Worm (Caenorhabditis elegans) whole organism, L3 larva: ENCODE measurements around the gene ess-2.

ENCODE experiments used
- ZK546.5 ChIP-seq: sonication (generic microtip); optimal IDR thresholded peaks from 2 replicates; lab custom pipeline; 2017; ENCODE audit warnings: missing biosample characterization, missing genetic modification characterization
- aly-2 ChIP-seq: fragments of 150-350 bp; optimal IDR thresholded peaks from 2 replicates; lab custom pipeline; 2014; ENCODE audit warnings: missing biosample characterization, missing genetic modification characterization
- ama-1 ChIP-seq: fragments of 150-350 bp; optimal IDR thresholded peaks from 2 replicates; lab custom pipeline; 2018
- ceh-82 ChIP-seq: fragments of 150-350 bp; optimal IDR thresholded peaks from 2 replicates; lab custom pipeline; 2014; ENCODE audit warnings: missing biosample characterization, missing genetic modification characterization
- ceh-9 ChIP-seq: sonication (generic microtip); optimal IDR thresholded peaks from 2 replicates; lab custom pipeline; 2018; ENCODE audit warnings: missing biosample characterization, missing genetic modification characterization
- egl-27 ChIP-seq: sonication (generic microtip); optimal IDR thresholded peaks from 4 replicates; lab custom pipeline; 2017; ENCODE audit warnings: missing biosample characterization, missing genetic modification reagents, missing genetic modification characterization
- egl-5 ChIP-seq: fragments of 150-350 bp; optimal IDR thresholded peaks from 2 replicates; lab custom pipeline; 2017; ENCODE audit warnings: missing biosample characterization, missing genetic modification reagents, missing genetic modification characterization, inconsistent platforms
- elt-3 ChIP-seq, 3 experiments: fragments of 150-350 bp in 1 of 3; sonication (generic microtip) in 2 of 3; optimal IDR thresholded peaks; 2 replicates in 2 of 3; 4 replicates in 1 of 3; lab custom pipeline; 2014 to 2017; ENCODE audit warnings: missing biosample characterization in 3 of 3, missing genetic modification characterization in 3 of 3
- fkh-10 ChIP-seq: sonication (generic microtip); optimal IDR thresholded peaks from 2 replicates; lab custom pipeline; 2017; ENCODE audit warnings: missing biosample characterization, missing genetic modification reagents, missing genetic modification characterization
- fkh-2 ChIP-seq: fragments of 150-350 bp; optimal IDR thresholded peaks from 2 replicates; lab custom pipeline; 2014; ENCODE audit warnings: missing biosample characterization, missing genetic modification reagents, missing genetic modification characterization
- fos-1 ChIP-seq: fragments of 150-350 bp; optimal IDR thresholded peaks from 2 replicates; lab custom pipeline; 2014; ENCODE audit warnings: missing biosample characterization, missing genetic modification characterization
- jun-1 ChIP-seq: fragments of 150-350 bp; optimal IDR thresholded peaks from 2 replicates; lab custom pipeline; 2014; ENCODE audit warnings: missing biosample characterization, missing genetic modification reagents, missing genetic modification characterization
- lin-39 ChIP-seq: fragments of 150-350 bp; optimal IDR thresholded peaks from 2 replicates; lab custom pipeline; 2018; ENCODE audit warnings: missing biosample characterization, missing genetic modification reagents, missing genetic modification characterization
- lsy-12 ChIP-seq: sonication (generic microtip); optimal IDR thresholded peaks from 2 replicates; lab custom pipeline; 2016; ENCODE audit warnings: mild to moderate bottlenecking, missing genetic modification characterization, missing compliant biosample characterization
- mdl-1 ChIP-seq: fragments of 150-350 bp; optimal IDR thresholded peaks from 2 replicates; lab custom pipeline; 2014; ENCODE audit warnings: missing biosample characterization, missing genetic modification characterization
- mml-1 ChIP-seq: fragments of 150-350 bp; sonication (generic microtip); optimal IDR thresholded peaks from 3 replicates; lab custom pipeline; 2014; ENCODE audit warnings: missing biosample characterization, missing genetic modification characterization
- nfya-1 ChIP-seq: sonication (generic microtip); optimal IDR thresholded peaks from 2 replicates; lab custom pipeline; 2017; ENCODE audit warnings: missing genetic modification characterization, mild to moderate bottlenecking, missing compliant biosample characterization, antibody characterized with exemption, moderate library complexity; ENCODE audit not compliant: insufficient read depth
- nhr-11 ChIP-seq: fragments of 150-350 bp; optimal IDR thresholded peaks from 2 replicates; lab custom pipeline; 2014; ENCODE audit warnings: missing biosample characterization, missing genetic modification characterization
- nhr-12 ChIP-seq: fragments of 150-350 bp; optimal IDR thresholded peaks from 2 replicates; lab custom pipeline; 2014; ENCODE audit warnings: missing biosample characterization, missing genetic modification characterization
- nhr-23 ChIP-seq: fragments of 150-350 bp; optimal IDR thresholded peaks from 2 replicates; lab custom pipeline; 2014; ENCODE audit warnings: missing biosample characterization, missing genetic modification reagents, missing genetic modification characterization
- nhr-237 ChIP-seq: fragments of 150-350 bp; optimal IDR thresholded peaks from 2 replicates; lab custom pipeline; 2014; ENCODE audit warnings: missing biosample characterization, missing genetic modification characterization
- nhr-25 ChIP-seq: sonication (generic microtip); optimal IDR thresholded peaks from 2 replicates; lab custom pipeline; 2017; ENCODE audit warnings: missing biosample characterization, missing genetic modification characterization
- nhr-28 ChIP-seq: fragments of 150-350 bp; optimal IDR thresholded peaks from 2 replicates; lab custom pipeline; 2014; ENCODE audit warnings: missing biosample characterization, missing genetic modification characterization
- nhr-43 ChIP-seq: sonication (generic microtip); optimal IDR thresholded peaks from 2 replicates; lab custom pipeline; 2016; ENCODE audit warnings: mild to moderate bottlenecking, missing genetic modification characterization, missing compliant biosample characterization; ENCODE audit not compliant: poor library complexity, severe bottlenecking
- nhr-67 ChIP-seq: fragments of 150-350 bp; optimal IDR thresholded peaks from 2 replicates; lab custom pipeline; 2014; ENCODE audit warnings: missing biosample characterization, missing genetic modification characterization
- nhr-76 ChIP-seq: fragments of 150-350 bp; sonication (generic microtip); optimal IDR thresholded peaks from 5 replicates; lab custom pipeline; 2014; ENCODE audit warnings: missing biosample characterization, missing genetic modification characterization
- nhr-77 ChIP-seq: fragments of 150-350 bp; optimal IDR thresholded peaks from 2 replicates; lab custom pipeline; 2014; ENCODE audit warnings: missing biosample characterization, missing genetic modification characterization
- pqm-1 ChIP-seq: fragments of 150-350 bp; optimal IDR thresholded peaks from 2 replicates; lab custom pipeline; 2017; ENCODE audit warnings: missing biosample characterization, missing genetic modification characterization, inconsistent platforms
- sea-2 ChIP-seq: fragments of 150-350 bp; sonication (generic microtip); optimal IDR thresholded peaks from 4 replicates; lab custom pipeline; 2014; ENCODE audit warnings: missing biosample characterization, missing genetic modification reagents, missing genetic modification characterization
- snpc-4 ChIP-seq: fragments of 150-350 bp; optimal IDR thresholded peaks from 2 replicates; lab custom pipeline; 2014; ENCODE audit warnings: missing biosample characterization, missing genetic modification characterization
- tbx-2 ChIP-seq: sonication (generic microtip); optimal IDR thresholded peaks from 2 replicates; lab custom pipeline; 2016; ENCODE audit warnings: mild to moderate bottlenecking, missing genetic modification characterization, missing compliant biosample characterization
- unc-39 ChIP-seq: sonication (generic microtip); optimal IDR thresholded peaks from 4 replicates; lab custom pipeline; 2017; ENCODE audit warnings: missing biosample characterization, missing genetic modification characterization
- unc-62 ChIP-seq: fragments of 150-350 bp; sonication (generic microtip); optimal IDR thresholded peaks from 4 replicates; lab custom pipeline; 2014; ENCODE audit warnings: missing biosample characterization, missing genetic modification reagents, missing genetic modification characterization
- ztf-11 ChIP-seq: fragments of 150-350 bp; optimal IDR thresholded peaks from 2 replicates; lab custom pipeline; 2014; ENCODE audit warnings: missing biosample characterization, missing genetic modification characterization
- ztf-4 ChIP-seq: fragments of 150-350 bp; optimal IDR thresholded peaks from 2 replicates; lab custom pipeline; 2014; ENCODE audit warnings: missing biosample characterization, missing genetic modification characterization

Gene ess-2

DNA sequence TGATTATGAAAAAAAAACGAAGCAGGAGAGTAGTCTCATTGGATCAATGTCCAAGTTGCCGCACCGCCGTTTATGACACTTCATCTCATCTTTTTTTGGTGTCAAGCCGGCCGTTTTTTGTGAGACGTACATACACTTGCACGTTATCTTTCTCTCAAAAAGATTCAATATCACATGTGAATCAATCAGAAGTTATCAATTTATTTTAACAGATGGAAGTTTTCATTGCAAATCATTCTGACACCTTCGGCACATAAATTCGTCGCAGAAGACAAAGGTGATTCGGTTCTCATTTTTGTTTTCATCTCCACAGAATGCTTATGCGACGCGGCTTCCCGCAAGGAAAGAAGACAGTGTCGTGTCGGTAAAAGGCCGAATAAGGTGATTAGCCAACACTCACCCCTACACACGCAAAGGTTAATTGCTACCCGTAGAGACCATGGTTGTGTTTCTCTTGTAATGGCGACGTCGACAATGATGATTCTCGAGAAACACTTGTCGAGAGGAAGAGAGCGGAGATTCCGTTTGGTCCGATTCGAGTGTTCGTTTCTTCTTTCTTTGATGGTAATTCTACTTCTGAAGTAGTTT is 14.1 kb upstream of the ess-2 start:
- TF ChIP-seq ztf-11 (tag; lab: Kevin White, UChicago) = no peak
- no peak for TF ChIP-seq nhr-76
- TF ChIP-seq egl-5 (tag; lab: Kevin White, UChicago) = no peak
- TF ChIP-seq nfya-1 (tag; lab: Kevin White, UChicago) = no peak
- no peak for TF ChIP-seq nhr-67 (tag; lab: Kevin White, UChicago)
- TF ChIP-seq tbx-2 = no peak
- no peak for TF ChIP-seq aly-2 (tag; lab: Kevin White, UChicago)
- TF ChIP-seq nhr-23 = peak; percentile 19
- no peak for TF ChIP-seq ama-1 (lab: Kevin White, UChicago)
- no peak for TF ChIP-seq nhr-12 (tag; lab: Kevin White, UChicago)
- TF ChIP-seq snpc-4 (tag; lab: Kevin White, UChicago) = no peak
- no peak for TF ChIP-seq unc-62
- no peak for TF ChIP-seq fkh-10 (GFP tag; lab: Kevin White, UChicago)
- no peak for TF ChIP-seq ceh-9 (tag; lab: Kevin White, UChicago)
- peak; percentile 52 for TF ChIP-seq nhr-25 (tag; lab: Kevin White, UChicago)
- TF ChIP-seq ztf-4 (tag; lab: Kevin White, UChicago) = no peak
- TF ChIP-seq nhr-237 (tag; lab: Kevin White, UChicago) = no peak
- TF ChIP-seq jun-1 (tag; lab: Kevin White, UChicago) = no peak

- TF ChIP-seq nhr-43 (tag; lab: Kevin White, UChicago) (peak; percentile 38), nhr-23 (peak; percentile 76), lsy-12 (tag; lab: Kevin White, UChicago) (no peak), nhr-25 (tag; lab: Kevin White, UChicago) (peak; percentile 39), jun-1 (tag; lab: Kevin White, UChicago) (no peak), nfya-1 (tag; lab: Kevin White, UChicago) (peak; percentile 20)
- TF ChIP-seq, all 47 proteins: peak for 4
Observed at ce11 chrIII:8503341-8503740, 13.2 kb upstream of the ess-2 start.

- TF ChIP-seq nhr-237 (tag; lab: Kevin White, UChicago) (no peak), ztf-4 (tag; lab: Kevin White, UChicago) (no peak), lin-39 (tag; lab: Kevin White, UChicago) (no peak), elt-3 (tag; optimal IDR thresholded peaks at IDR 0.05; lab: Kevin White, UChicago) (no peak), ceh-9 (tag; lab: Kevin White, UChicago) (no peak), nhr-28 (tag; lab: Kevin White, UChicago) (no peak), sea-2 (no peak)
Observed at ce11 chrIII:8494708-8495107, 4.6 kb upstream of the ess-2 start, which contains the start of gene pac-1. Gene pac-1, plus strand, starts transcription at chrIII:8495008.

DNA sequence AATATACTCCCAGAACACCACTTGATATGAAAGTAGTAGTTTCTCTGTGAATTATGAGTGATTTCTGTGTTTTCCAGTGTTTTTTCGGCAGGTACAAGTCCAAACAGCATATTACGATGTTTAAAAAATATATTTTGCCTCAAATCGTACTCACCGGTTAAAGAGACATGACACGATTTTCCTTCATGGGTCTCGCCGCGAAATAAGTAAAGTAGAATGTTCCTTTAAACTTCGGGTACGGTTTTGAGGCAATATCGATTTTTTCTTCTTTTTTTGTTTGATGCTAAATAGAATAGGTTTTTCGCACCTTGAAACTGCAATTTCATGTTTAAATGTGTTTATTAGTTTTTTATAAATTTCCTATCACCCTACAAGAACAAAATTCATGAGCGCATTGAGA is 1.8 kb upstream of the ess-2 start:
- TF ChIP-seq mdl-1 (tag; lab: Kevin White, UChicago) = no peak
- no peak for TF ChIP-seq ztf-11 (tag; lab: Kevin White, UChicago)
- TF ChIP-seq lin-39 (tag; lab: Kevin White, UChicago) = no peak
- no peak for TF ChIP-seq egl-27 (tag; lab: Kevin White, UChicago)
- no peak for TF ChIP-seq ZK546.5 (tag; lab: Kevin White, UChicago)
- no peak for TF ChIP-seq egl-5 (tag; lab: Kevin White, UChicago)
- no peak for TF ChIP-seq unc-62
- no peak for TF ChIP-seq nhr-12 (tag; lab: Kevin White, UChicago)
- no peak for TF ChIP-seq tbx-2
- TF ChIP-seq fkh-2 (tag; lab: Kevin White, UChicago) = no peak
- TF ChIP-seq ceh-82 (tag; lab: Kevin White, UChicago) = no peak
- TF ChIP-seq sea-2 = no peak
- no peak for TF ChIP-seq aly-2 (tag; lab: Kevin White, UChicago)
- TF ChIP-seq ceh-9 (tag; lab: Kevin White, UChicago) = no peak
- TF ChIP-seq pqm-1 (tag; lab: Kevin White, UChicago) = no peak
- no peak for TF ChIP-seq nhr-77 (tag; lab: Kevin White, UChicago)
- TF ChIP-seq nhr-11 (tag; lab: Kevin White, UChicago) = no peak
- no peak for TF ChIP-seq unc-39
- TF ChIP-seq mml-1 = no peak
- no peak for TF ChIP-seq fos-1 (tag; lab: Kevin White, UChicago)
